Fruit fly (Drosophila melanogaster) ovary, adult (tissue): ENCODE measurements around the gene tbrd-1.
A peak's percentile ranks its signal among the peaks of the same experiment; 100 is the strongest.

Experiments used
- CG17801 ChIP-seq: fragments of 200-800 bp; optimal IDR thresholded peaks from 2 replicates; lab custom pipeline; 2019; ENCODE audit warnings: missing biosample characterization, mild to moderate bottlenecking, missing genetic modification characterization, moderate library complexity; ENCODE audit not compliant: partially characterized antibody

The tbrd-1 gene

dm6 chr3R:23893460-23893859, at the start of gene tbrd-1:
Gene tbrd-1 (minus strand): TSS chr3R:23893560.
- TF ChIP-seq CG17801 (GFP tag; lab: Kevin White, UChicago): no peak

dm6 chr3R:23942965-23943413, 49.6 kb upstream of the tbrd-1 start, which contains the start of gene Gdh:
Gene Gdh (minus strand): TSS chr3R:23943101.
- peak; percentile 69 for TF ChIP-seq CG17801 (GFP tag; lab: Kevin White, UChicago)

DNA sequence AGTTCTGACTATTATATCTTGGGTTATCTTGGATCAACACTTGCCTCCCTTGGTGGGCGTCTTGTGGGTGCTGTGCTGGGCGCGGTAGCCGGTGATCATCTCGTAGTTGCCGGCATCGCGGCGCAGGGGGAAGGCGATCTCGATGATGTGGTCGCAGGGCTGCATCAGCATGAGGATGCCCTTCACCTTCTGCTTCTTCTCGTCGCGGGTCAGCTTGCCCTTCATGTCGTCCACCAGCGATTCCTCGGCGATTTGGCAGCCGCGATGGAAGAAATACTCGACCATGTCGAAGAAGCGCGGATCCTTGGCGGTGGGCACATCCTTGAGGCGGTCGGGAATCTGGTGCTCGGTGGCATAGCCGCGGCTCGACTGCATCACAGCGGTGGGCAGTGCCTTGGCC, 49.2 kb upstream of the tbrd-1 start:
- TF ChIP-seq CG17801 (GFP tag; lab: Kevin White, UChicago): no peak

dm6 chr3R:23941643-23942424, 48.5 kb upstream of the tbrd-1 start:
- TF ChIP-seq CG17801 (GFP tag; lab: Kevin White, UChicago): no peak

DNA sequence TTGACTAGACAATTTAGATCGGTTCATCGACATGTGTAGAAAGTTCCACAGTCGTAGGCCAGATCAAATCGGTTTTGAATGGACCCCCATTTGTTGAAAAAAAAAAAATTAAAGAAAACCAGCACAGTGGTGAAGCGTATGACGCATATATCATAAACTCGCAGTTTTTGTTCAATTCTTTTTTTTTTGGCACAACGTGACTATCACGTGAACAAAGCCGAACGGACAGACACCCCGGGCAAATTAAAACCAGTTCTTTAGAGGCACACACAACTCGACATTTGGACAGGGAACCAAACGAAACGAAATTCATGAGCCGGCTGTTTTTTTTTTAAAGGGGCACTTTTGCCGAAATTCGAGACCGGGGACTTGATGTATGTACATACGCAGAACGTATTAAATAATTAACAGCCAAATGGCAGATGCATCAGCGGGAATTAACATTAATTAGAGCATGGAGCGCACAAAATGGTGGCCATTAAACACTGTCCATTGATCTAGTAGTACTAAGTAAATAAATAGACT, 47.5 kb upstream of the tbrd-1 start:
- no peak for TF ChIP-seq CG17801 (GFP tag; lab: Kevin White, UChicago)

DNA sequence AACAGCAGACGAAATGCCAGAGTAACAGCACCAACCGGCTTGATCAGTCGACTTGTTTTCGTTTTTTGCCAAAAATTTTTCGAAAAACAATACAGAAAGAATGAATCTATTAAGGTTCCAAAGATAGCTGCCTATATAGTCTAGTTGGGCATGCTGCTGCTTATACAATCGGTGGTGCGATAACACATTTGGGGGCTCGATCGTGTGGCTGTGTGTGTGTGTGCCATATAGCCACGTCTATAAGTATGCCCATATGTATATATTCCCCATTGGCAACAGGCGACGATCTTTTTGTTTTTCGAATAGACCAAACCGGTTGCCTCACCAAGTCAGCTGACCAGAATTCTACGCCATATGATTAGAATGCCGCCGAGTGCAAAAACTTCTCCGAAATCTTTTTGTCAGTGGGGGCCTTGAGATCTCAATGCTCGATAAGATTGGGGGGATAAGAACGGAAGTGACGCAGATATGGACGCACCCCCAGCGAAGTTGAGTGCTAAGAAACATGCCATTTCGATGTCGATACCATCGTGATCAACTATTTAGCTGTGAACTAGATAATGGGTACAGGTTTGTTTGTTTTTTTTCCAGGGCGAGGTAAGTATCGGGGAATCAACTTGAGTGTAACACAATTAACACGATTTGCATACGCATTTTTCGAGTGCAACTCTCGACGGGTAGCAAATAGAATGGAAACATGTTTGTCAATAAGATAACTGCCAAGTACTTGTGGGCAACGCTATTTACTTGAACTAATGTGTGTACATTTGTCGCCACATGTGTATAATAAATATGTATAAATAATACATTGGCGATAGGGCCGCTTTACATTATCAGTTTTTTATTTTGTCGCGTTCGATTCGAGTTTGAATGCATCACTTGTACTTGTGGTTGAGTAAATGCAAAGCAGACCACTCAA, 46.8 kb upstream of the tbrd-1 start:
- TF ChIP-seq CG17801 (GFP tag; lab: Kevin White, UChicago): no peak

dm6 chr3R:23938564-23939122, 45.3 kb upstream of the tbrd-1 start:
- no peak for TF ChIP-seq CG17801 (GFP tag; lab: Kevin White, UChicago)

- TF ChIP-seq CG17801 (GFP tag; lab: Kevin White, UChicago): peak; percentile 37
Measured at dm6 chr3R:23933684-23934575, 40.6 kb upstream of the tbrd-1 start, which contains the start of gene CG5854. Gene CG5854 (plus strand): TSS chr3R:23933912.

- TF ChIP-seq CG17801 (GFP tag; lab: Kevin White, UChicago): no peak
Measured at dm6 chr3R:23933430-23933683, 40.0 kb upstream of the tbrd-1 start, which contains the start of gene RpS19b. Gene RpS19b (minus strand): TSS chr3R:23933530.

DNA sequence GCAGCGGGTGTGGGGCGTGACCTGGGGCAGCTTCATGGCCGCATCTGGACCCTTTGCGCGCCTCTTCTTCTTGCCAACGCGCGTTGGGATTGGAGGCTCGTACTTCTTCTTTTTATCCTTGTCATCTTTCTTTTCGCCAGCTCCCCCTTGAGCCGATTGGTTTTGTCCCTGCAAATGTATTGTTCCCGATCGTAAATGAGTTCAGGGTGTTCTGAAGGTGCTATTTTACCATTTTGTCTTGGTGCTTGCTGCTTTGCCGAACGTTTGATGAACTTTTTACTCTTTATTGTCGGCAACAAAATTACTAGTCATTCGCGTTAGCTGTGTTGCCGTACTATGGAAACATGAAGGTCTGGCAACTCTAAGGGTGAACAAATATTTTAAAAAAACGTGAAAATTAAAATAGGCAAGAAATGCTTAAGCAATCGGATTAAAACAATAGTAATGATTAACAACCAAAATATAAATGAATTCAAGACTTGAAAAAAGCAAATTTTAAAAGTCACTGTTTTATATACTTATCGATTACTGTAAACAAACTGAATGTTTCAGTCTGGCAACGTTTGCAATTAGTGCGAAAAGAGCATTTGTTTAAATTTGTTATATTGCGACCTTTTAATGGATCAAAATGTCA, 37.9 kb upstream of the tbrd-1 start, which contains the start of the genes Rpt2 and CG13599:
Gene Rpt2, minus strand, starts transcription at position 464 of the 634 bp plus-strand sequence.
Gene CG13599, plus strand, starts transcription at position 545 of the 634 bp plus-strand sequence.
- TF ChIP-seq CG17801 (GFP tag; lab: Kevin White, UChicago): peak; percentile 63

DNA sequence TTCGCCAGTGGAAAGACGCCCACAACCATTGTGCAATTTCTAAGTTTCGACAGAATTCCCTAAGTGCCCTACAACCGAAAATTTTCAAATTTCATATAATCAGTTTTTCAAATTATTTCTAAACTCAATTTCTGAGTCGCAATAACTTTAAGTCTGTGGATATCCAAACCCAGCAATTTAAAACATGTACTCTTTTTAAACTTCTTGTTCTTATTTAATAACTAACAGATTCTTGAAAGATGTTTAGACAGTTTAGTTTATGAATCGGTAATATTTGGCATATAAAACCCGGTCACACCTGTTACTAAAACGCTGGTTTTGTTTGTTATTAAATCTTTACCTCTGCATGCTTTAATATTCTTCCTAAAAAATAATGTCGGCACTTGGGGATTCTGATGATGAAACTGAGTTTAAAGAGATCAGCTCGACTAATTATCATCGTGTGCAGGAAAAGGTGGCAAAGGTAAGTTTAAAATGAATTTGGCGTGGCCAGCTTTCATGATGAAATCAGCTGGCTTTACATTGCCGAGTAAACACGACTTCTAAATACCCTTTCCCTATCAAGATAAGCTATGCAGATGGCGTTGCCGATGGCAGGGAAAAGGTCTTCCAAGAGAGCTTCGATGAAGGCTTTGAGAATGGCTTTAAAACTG, 35.7 kb upstream of the tbrd-1 start, which contains the start of the genes CG43998, CG43999 and CG31142:
Gene CG43998, minus strand, starts transcription at position 51 of the 653 bp plus-strand sequence.
Gene CG43999, minus strand, starts transcription at position 51 of the 653 bp plus-strand sequence.
Gene CG31142, plus strand, starts transcription at position 294 of the 653 bp plus-strand sequence.
- peak; percentile 33 for TF ChIP-seq CG17801 (GFP tag; lab: Kevin White, UChicago)

DNA sequence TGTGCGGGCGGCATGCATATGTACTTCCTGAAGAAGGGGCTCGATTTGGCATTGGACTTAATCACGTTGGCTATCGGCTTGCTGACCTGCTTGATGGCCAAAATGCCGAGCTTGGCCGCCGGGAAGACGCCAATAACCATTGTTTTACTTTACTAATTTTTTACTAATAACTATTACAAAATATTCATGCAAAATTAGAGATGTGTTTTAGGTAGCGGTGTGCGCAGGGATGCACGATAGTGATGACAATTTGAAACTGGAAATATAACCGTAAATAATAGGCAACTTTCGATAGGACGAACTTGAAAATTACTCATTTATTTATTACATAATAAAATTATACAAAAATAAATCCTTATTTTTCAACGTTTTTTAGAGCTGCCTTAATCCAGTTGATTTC, 34.1 kb upstream of the tbrd-1 start, which contains the start of gene CG13601:
Gene CG13601, minus strand, starts transcription at position 206 of the 400 bp plus-strand sequence.
- no peak for TF ChIP-seq CG17801 (GFP tag; lab: Kevin White, UChicago)
